Fruit fly (Drosophila melanogaster) whole organism, prepupa: ENCODE results near the gene Syx18.

Experiments
- Blimp-1 ChIP-seq: fragments of 200-800 bp; sonication (Bioruptor generic); optimal IDR thresholded peaks from 3 replicates; lab custom pipeline; 2017; ENCODE audit warnings: missing biosample characterization, missing genetic modification characterization, mild to moderate bottlenecking, moderate library complexity, missing genetic modification reagents
- CG10669 ChIP-seq: fragments of 200-800 bp; sonication (Bioruptor generic); optimal IDR thresholded peaks from 3 replicates; lab custom pipeline; 2018; ENCODE audit warnings: missing biosample characterization, mild to moderate bottlenecking, missing genetic modification characterization, moderate library complexity
- CG11294 ChIP-seq: fragments of 200-800 bp; sonication (Bioruptor generic); IDR thresholded peaks from 2 replicates; pipeline ENCODE4 v1.3.6; 2022; ENCODE audit warnings: missing biosample characterization, missing genetic modification characterization
- CG15336 ChIP-seq: fragments of 200-800 bp; sonication (Bioruptor generic); IDR thresholded peaks from 2 replicates; pipeline ENCODE4 v1.3.6; 2022; ENCODE audit warnings: missing biosample characterization, missing genetic modification characterization
- CG1621 ChIP-seq: fragments of 200-800 bp; sonication (Bioruptor generic); optimal IDR thresholded peaks from 3 replicates; lab custom pipeline; 2018; ENCODE audit warnings: missing biosample characterization, mild to moderate bottlenecking, missing genetic modification characterization
- CG16779 ChIP-seq: fragments of 200-800 bp; sonication (Bioruptor generic); optimal IDR thresholded peaks from 3 replicates; lab custom pipeline; 2017; ENCODE audit warnings: missing biosample characterization, mild to moderate bottlenecking, missing genetic modification characterization
- CG3032 ChIP-seq: fragments of 200-800 bp; optimal IDR thresholded peaks from 2 replicates; lab custom pipeline; 2019; ENCODE audit warnings: missing biosample characterization, mild to moderate bottlenecking, missing genetic modification characterization, moderate library complexity
- CG31627 ChIP-seq: fragments of 200-800 bp; sonication (Bioruptor generic); optimal IDR thresholded peaks from 3 replicates; lab custom pipeline; 2016; ENCODE audit warnings: missing biosample characterization, missing genetic modification characterization
- CG32006 ChIP-seq: fragments of 200-800 bp; sonication (Bioruptor generic); optimal IDR thresholded peaks from 3 replicates; lab custom pipeline; 2017; ENCODE audit warnings: missing biosample characterization, mild to moderate bottlenecking, missing genetic modification characterization
- CG34406 ChIP-seq: fragments of 200-800 bp; sonication (Bioruptor generic); optimal IDR thresholded peaks from 3 replicates; lab custom pipeline; 2016; ENCODE audit warnings: missing biosample characterization, missing genetic modification characterization
- CG3919 ChIP-seq: fragments of 200-800 bp; sonication (Bioruptor generic); optimal IDR thresholded peaks from 3 replicates; lab custom pipeline; 2016; ENCODE audit warnings: missing biosample characterization, missing genetic modification characterization
- CG4318 ChIP-seq: fragments of 200-800 bp; sonication (Bioruptor generic); optimal IDR thresholded peaks from 3 replicates; lab custom pipeline; 2017; ENCODE audit warnings: missing biosample characterization, mild to moderate bottlenecking, missing genetic modification characterization
- CG6163 ChIP-seq: fragments of 200-800 bp; sonication (Bioruptor generic); IDR thresholded peaks from 3 replicates; pipeline ENCODE4 v1.3.6; 2022; ENCODE audit warnings: missing biosample characterization, missing genetic modification characterization
- CG6276 ChIP-seq: fragments of 200-800 bp; sonication (Bioruptor generic); optimal IDR thresholded peaks from 2 replicates; lab custom pipeline; 2017; ENCODE audit warnings: missing biosample characterization, mild to moderate bottlenecking, missing genetic modification characterization
- CG6792 ChIP-seq: fragments of 200-800 bp; sonication (Bioruptor generic); optimal IDR thresholded peaks from 3 replicates; lab custom pipeline; 2016; ENCODE audit warnings: missing biosample characterization, missing genetic modification characterization
- CG6808 ChIP-seq: fragments of 200-800 bp; sonication (Bioruptor generic); optimal IDR thresholded peaks from 3 replicates; lab custom pipeline; 2017; ENCODE audit warnings: missing biosample characterization, missing genetic modification characterization, mild to moderate bottlenecking, moderate library complexity, missing genetic modification reagents
- CG6854 ChIP-seq: fragments of 200-800 bp; sonication (Bioruptor generic); optimal IDR thresholded peaks from 2 replicates; lab custom pipeline; 2017; ENCODE audit warnings: missing biosample characterization, mild to moderate bottlenecking, missing genetic modification characterization
- CG7368 ChIP-seq: fragments of 200-800 bp; sonication (Bioruptor generic); optimal IDR thresholded peaks from 3 replicates; lab custom pipeline; 2016; ENCODE audit warnings: missing biosample characterization, missing genetic modification characterization
- CG8119 ChIP-seq: fragments of 200-800 bp; sonication (Bioruptor generic); IDR thresholded peaks from 3 replicates; pipeline ENCODE4 v1.3.6; 2022; ENCODE audit warnings: missing biosample characterization, missing genetic modification characterization
- CG8319 ChIP-seq: fragments of 200-800 bp; sonication (Bioruptor generic); optimal IDR thresholded peaks from 3 replicates; lab custom pipeline; 2016; ENCODE audit warnings: missing biosample characterization, missing genetic modification characterization
- Eip78C ChIP-seq: fragments of 200-800 bp; sonication (Bioruptor generic); peaks from one replicate; lab custom pipeline; 2016; ENCODE audit warnings: missing biosample characterization, missing genetic modification characterization
- Ets96B ChIP-seq: fragments of 200-800 bp; optimal IDR thresholded peaks from 2 replicates; lab custom pipeline; 2019; ENCODE audit warnings: missing biosample characterization, mild to moderate bottlenecking, missing genetic modification characterization, moderate library complexity
- Hr38 ChIP-seq: sonication (Bioruptor generic); optimal IDR thresholded peaks from 2 replicates; lab custom pipeline; 2016; ENCODE audit warnings: missing biosample characterization, missing genetic modification characterization
- Hr39 ChIP-seq: fragments of 200-800 bp; sonication (Bioruptor generic); optimal IDR thresholded peaks from 2 replicates; lab custom pipeline; 2016; ENCODE audit warnings: missing biosample characterization, missing genetic modification characterization
- Hr4 ChIP-seq: fragments of 200-800 bp; sonication (Bioruptor generic); optimal IDR thresholded peaks from 3 replicates; lab custom pipeline; 2016; ENCODE audit warnings: missing biosample characterization, missing genetic modification characterization
- Lpt ChIP-seq: fragments of 200-800 bp; sonication (Bioruptor generic); optimal IDR thresholded peaks from 3 replicates; lab custom pipeline; 2016; ENCODE audit warnings: missing biosample characterization, missing genetic modification characterization
- OdsH ChIP-seq: fragments of 200-800 bp; sonication (Bioruptor generic); optimal IDR thresholded peaks from 3 replicates; lab custom pipeline; 2016; ENCODE audit warnings: missing biosample characterization, missing genetic modification characterization
- Smox ChIP-seq: fragments of 200-800 bp; sonication (Bioruptor generic); optimal IDR thresholded peaks from 3 replicates; lab custom pipeline; 2016; ENCODE audit warnings: missing biosample characterization, missing genetic modification characterization
- Sox14 ChIP-seq: fragments of 200-800 bp; sonication (Bioruptor generic); optimal IDR thresholded peaks from 3 replicates; lab custom pipeline; 2016; ENCODE audit warnings: missing biosample characterization, missing genetic modification characterization
- achi ChIP-seq: fragments of 200-800 bp; sonication (Bioruptor generic); optimal IDR thresholded peaks from 3 replicates; lab custom pipeline; 2016; ENCODE audit warnings: missing biosample characterization, missing genetic modification characterization
- acj6 ChIP-seq: fragments of 200-800 bp; sonication (Bioruptor generic); optimal IDR thresholded peaks from 3 replicates; lab custom pipeline; 2016; ENCODE audit warnings: missing biosample characterization, missing genetic modification characterization
- dac ChIP-seq: fragments of 200-800 bp; sonication (Bioruptor generic); optimal IDR thresholded peaks from 2 replicates; lab custom pipeline; 2017; ENCODE audit warnings: missing biosample characterization, mild to moderate bottlenecking, missing genetic modification characterization
- dsx ChIP-seq: fragments of 200-800 bp; optimal IDR thresholded peaks from 3 replicates; lab custom pipeline; 2019; ENCODE audit warnings: missing biosample characterization, mild to moderate bottlenecking, missing genetic modification characterization, moderate library complexity; ENCODE audit not compliant: poor library complexity, severe bottlenecking
- eg ChIP-seq: fragments of 200-800 bp; sonication (Bioruptor generic); IDR thresholded peaks from 3 replicates; pipeline ENCODE4 v1.3.6; 2022; ENCODE audit warnings: missing biosample characterization, missing genetic modification characterization
- esn ChIP-seq: fragments of 200-800 bp; sonication (Bioruptor generic); optimal IDR thresholded peaks from 2 replicates; lab custom pipeline; 2016; ENCODE audit warnings: missing biosample characterization, mild to moderate bottlenecking, missing genetic modification characterization, moderate library complexity
- fd59A ChIP-seq: fragments of 200-800 bp; sonication (Bioruptor generic); optimal IDR thresholded peaks from 2 replicates; lab custom pipeline; 2017; ENCODE audit warnings: missing biosample characterization, mild to moderate bottlenecking, missing genetic modification characterization, missing genetic modification reagents
- fd85E ChIP-seq: fragments of 200-800 bp; sonication (Bioruptor generic); optimal IDR thresholded peaks from 3 replicates; lab custom pipeline; 2016; ENCODE audit warnings: missing biosample characterization, missing genetic modification characterization
- fkh ChIP-seq: fragments of 200-800 bp; sonication (Bioruptor generic); optimal IDR thresholded peaks from 3 replicates; lab custom pipeline; 2017; ENCODE audit warnings: missing biosample characterization, mild to moderate bottlenecking, missing genetic modification characterization, moderate library complexity
- lz ChIP-seq: fragments of 200-800 bp; sonication (Bioruptor generic); optimal IDR thresholded peaks from 3 replicates; lab custom pipeline; 2016; ENCODE audit warnings: missing biosample characterization, missing genetic modification characterization
- net ChIP-seq: fragments of 200-800 bp; sonication (Bioruptor generic); optimal IDR thresholded peaks from 3 replicates; lab custom pipeline; 2016; ENCODE audit warnings: missing biosample characterization, missing genetic modification characterization
- pdm3 ChIP-seq: fragments of 200-800 bp; sonication (Bioruptor generic); optimal IDR thresholded peaks from 3 replicates; lab custom pipeline; 2016; ENCODE audit warnings: missing biosample characterization, missing genetic modification characterization
- spab ChIP-seq: fragments of 200-800 bp; sonication (Bioruptor generic); optimal IDR thresholded peaks from 2 replicates; lab custom pipeline; 2017; ENCODE audit warnings: missing biosample characterization, mild to moderate bottlenecking, missing genetic modification characterization, missing genetic modification reagents
- ss ChIP-seq, 2 experiments: fragments of 200-800 bp; sonication (Bioruptor generic); optimal IDR thresholded peaks; 2 replicates in 1 of 2; 3 replicates in 1 of 2; lab custom pipeline; 2017 to 2018; ENCODE audit warnings: mild to moderate bottlenecking in 2 of 2, missing biosample characterization in 2 of 2, missing genetic modification characterization in 2 of 2, moderate library complexity in 1 of 2
- topi ChIP-seq: fragments of 200-800 bp; sonication (Bioruptor generic); optimal IDR thresholded peaks from 3 replicates; lab custom pipeline; 2016; ENCODE audit warnings: missing biosample characterization, missing genetic modification characterization
- vri ChIP-seq: fragments of 200-800 bp; sonication (Bioruptor generic); optimal IDR thresholded peaks from 3 replicates; lab custom pipeline; 2016; ENCODE audit warnings: missing biosample characterization, mild to moderate bottlenecking, missing genetic modification characterization

Syx18 gene

DNA sequence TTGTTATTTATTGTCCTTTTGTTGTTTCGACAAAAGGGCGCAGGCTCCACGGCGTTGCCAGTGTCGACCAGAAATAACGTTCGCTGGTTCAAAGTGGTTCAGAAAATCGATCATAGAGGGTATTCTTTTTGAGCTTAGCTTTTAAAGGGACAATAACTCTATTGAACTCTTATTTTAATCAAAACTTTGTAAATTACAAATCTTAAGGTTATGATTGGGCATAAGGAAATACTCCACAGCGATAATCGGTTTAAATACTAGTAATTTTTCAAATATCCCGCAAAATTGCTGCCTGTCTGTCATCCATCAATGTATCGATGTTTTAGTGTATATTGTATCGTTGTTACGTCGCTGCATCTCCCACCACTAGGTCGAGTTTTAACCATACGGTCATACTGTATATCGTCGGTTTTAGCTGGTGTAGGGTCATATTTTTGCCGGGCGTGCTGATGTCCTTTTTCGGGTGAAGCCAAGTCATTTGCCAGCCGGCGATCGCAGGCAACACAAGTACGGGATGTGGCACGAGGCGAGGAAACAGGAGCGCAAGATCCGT is 29.5 kb upstream of the Syx18 start, which contains the start of the genes CG31125 and CG6695 (continued):
- TF ChIP-seq CG6163 (GFP tag; lab: Robert Waterston, UW) (no peak), Hr38 (no peak)

- peak; percentile 64 for TF ChIP-seq CG1621 (tag; lab: Kevin White, UChicago)
- no peak for TF ChIP-seq pdm3
- TF ChIP-seq fkh = no peak
- TF ChIP-seq CG6792 = no peak
- TF ChIP-seq CG10669 (GFP tag; lab: Kevin White, UChicago) = no peak
- TF ChIP-seq net (GFP tag; lab: Kevin White, UChicago) = no peak
- TF ChIP-seq Smox = no peak
- peak; percentile 8 for TF ChIP-seq esn (GFP tag; lab: Kevin White, UChicago)
- TF ChIP-seq Lpt = peak; percentile 59
- no peak for TF ChIP-seq dac
- no peak for TF ChIP-seq ss (GFP tag; optimal IDR thresholded peaks at IDR 0.05; lab: Kevin White, UChicago)
- TF ChIP-seq CG6854 = peak; percentile 29
- TF ChIP-seq Sox14 (GFP tag; lab: Kevin White, UChicago) = peak; percentile 6
- no peak for TF ChIP-seq Hr4 (GFP tag; lab: Kevin White, UChicago)
- TF ChIP-seq CG7368 (GFP tag; lab: Kevin White, UChicago) = no peak
- TF ChIP-seq CG32006 (GFP tag; lab: Kevin White, UChicago) = no peak
- TF ChIP-seq CG16779 (tag; lab: Kevin White, UChicago) = no peak
- no peak for TF ChIP-seq Hr39 (GFP tag; lab: Kevin White, UChicago)
- TF ChIP-seq CG34406 (GFP tag; lab: Kevin White, UChicago) = no peak
- TF ChIP-seq achi = peak; percentile 29
- peak; percentile 64 for TF ChIP-seq CG15336
- no peak for TF ChIP-seq lz (GFP tag; lab: Kevin White, UChicago)
- no peak for TF ChIP-seq acj6
- no peak for TF ChIP-seq Hr38
- peak; percentile 38; the same call in 1 of the 3 replicates for TF ChIP-seq eg
- TF ChIP-seq Eip78C = no peak
- TF ChIP-seq CG4318 = no peak
- TF ChIP-seq CG8319 (GFP tag; lab: Kevin White, UChicago) = no peak
- no peak for TF ChIP-seq CG31627 (GFP tag; lab: Kevin White, UChicago)
- no peak for TF ChIP-seq topi (GFP tag; lab: Kevin White, UChicago)
- TF ChIP-seq CG11294 = no peak
- TF ChIP-seq CG8119 (GFP tag; lab: Robert Waterston, UW) = peak; percentile 56; the same call in 1 of the 3 replicates
- peak; percentile 49 for TF ChIP-seq dsx (GFP tag; lab: Kevin White, UChicago)
- no peak for TF ChIP-seq Ets96B (tag; lab: Kevin White, UChicago)
- TF ChIP-seq CG6163 (GFP tag; lab: Robert Waterston, UW) = peak; percentile 85
- TF ChIP-seq OdsH = no peak
These were observed 25.7 kb upstream of the Syx18 start for dm6 chr3R:24651044-24651459.

DNA sequence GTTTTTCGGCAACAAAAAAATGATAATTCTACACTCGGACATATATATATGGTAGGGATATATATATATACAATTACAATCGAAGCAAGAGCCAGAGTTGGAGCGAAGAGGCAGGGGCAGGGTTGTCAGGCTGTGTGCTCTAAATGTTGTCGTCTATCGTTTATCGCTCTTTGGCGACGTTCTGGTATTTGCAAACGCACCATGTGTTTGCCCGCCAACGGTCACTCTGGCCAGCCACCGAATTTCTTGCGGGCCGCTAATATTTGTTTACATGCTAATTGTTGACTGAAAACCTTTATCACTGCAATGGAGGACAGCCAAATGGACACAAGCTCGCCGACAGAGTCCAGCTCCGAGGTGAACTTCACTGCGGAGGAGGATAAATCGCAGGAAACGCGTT is 24.6 kb upstream of the Syx18 start, which contains the start of the genes puf and ash2:
puf (minus strand) TSS at position 121 of the 400 bp plus-strand sequence.
ash2 (plus strand) TSS at position 203 of the 400 bp plus-strand sequence.
- TF ChIP-seq vri (GFP tag; lab: Kevin White, UChicago) (no peak), pdm3 (no peak), Hr39 (GFP tag; lab: Kevin White, UChicago) (no peak), fd85E (no peak), CG32006 (GFP tag; lab: Kevin White, UChicago) (no peak), CG6163 (GFP tag; lab: Robert Waterston, UW) (0 out of 3 replicates have a peak, but pooled peaks have one; percentile 14), spab (GFP tag; lab: Kevin White, UChicago) (no peak), OdsH (no peak), ss (GFP tag; optimal IDR thresholded peaks at IDR 0.05; lab: Kevin White, UChicago) (no peak), eg (0 out of 3 replicates have a peak, but pooled peaks have one; percentile 27), CG3919 (GFP tag; lab: Kevin White, UChicago) (no peak), CG10669 (GFP tag; lab: Kevin White, UChicago) (no peak), CG6808 (GFP tag; lab: Kevin White, UChicago) (no peak), Blimp-1 (GFP tag; lab: Kevin White, UChicago) (no peak), CG6276 (GFP tag; lab: Kevin White, UChicago) (no peak), fd59A (GFP tag; lab: Kevin White, UChicago) (no peak), achi (no peak), CG3032 (no peak)
